Fruit fly (Drosophila melanogaster) whole organism, pupa: ENCODE measurements around the gene Tim23.

Experiments
- CG12605 ChIP-seq: fragments of 200-800 bp; sonication (Bioruptor generic); IDR thresholded peaks from 2 replicates; pipeline ENCODE4 v1.3.6; 2022; ENCODE audit warnings: missing biosample characterization, missing genetic modification characterization
- CG13204 ChIP-seq: fragments of 200-800 bp; sonication (Bioruptor generic); optimal IDR thresholded peaks from 2 replicates; lab custom pipeline; 2018; ENCODE audit warnings: missing biosample characterization, mild to moderate bottlenecking, missing genetic modification characterization, moderate library complexity
- CG32121 ChIP-seq: fragments of 200-800 bp; sonication (Bioruptor generic); IDR thresholded peaks from 2 replicates; pipeline ENCODE4 v1.3.6; 2022; ENCODE audit warnings: missing biosample characterization, missing genetic modification characterization
- CG34367 ChIP-seq: fragments of 200-800 bp; sonication (Bioruptor generic); optimal IDR thresholded peaks from 2 replicates; lab custom pipeline; 2018; ENCODE audit warnings: missing biosample characterization, mild to moderate bottlenecking, missing genetic modification characterization
- CG4496 ChIP-seq: fragments of 200-800 bp; sonication (Bioruptor generic); IDR thresholded peaks from 3 replicates; pipeline ENCODE4 v1.3.6; 2022; ENCODE audit warnings: missing biosample characterization, missing genetic modification characterization
- CG8301 ChIP-seq: fragments of 200-800 bp; sonication (Bioruptor generic); optimal IDR thresholded peaks from 2 replicates; lab custom pipeline; 2018; ENCODE audit warnings: missing biosample characterization, mild to moderate bottlenecking, missing genetic modification characterization
- Ets98B ChIP-seq: fragments of 200-800 bp; sonication (Bioruptor generic); IDR thresholded peaks from 2 replicates; pipeline ENCODE4 v1.3.6; 2022; ENCODE audit warnings: missing biosample characterization, missing genetic modification characterization
- Snoo ChIP-seq: fragments of 200-800 bp; sonication (Bioruptor generic); optimal IDR thresholded peaks from 3 replicates; lab custom pipeline; 2017; ENCODE audit warnings: missing biosample characterization, mild to moderate bottlenecking, missing genetic modification characterization, inconsistent platforms
- fd96Ca ChIP-seq: fragments of 200-800 bp; sonication (Bioruptor generic); IDR thresholded peaks from 3 replicates; pipeline ENCODE4 v1.3.6; 2022; ENCODE audit warnings: missing biosample characterization, missing genetic modification characterization

DNA sequence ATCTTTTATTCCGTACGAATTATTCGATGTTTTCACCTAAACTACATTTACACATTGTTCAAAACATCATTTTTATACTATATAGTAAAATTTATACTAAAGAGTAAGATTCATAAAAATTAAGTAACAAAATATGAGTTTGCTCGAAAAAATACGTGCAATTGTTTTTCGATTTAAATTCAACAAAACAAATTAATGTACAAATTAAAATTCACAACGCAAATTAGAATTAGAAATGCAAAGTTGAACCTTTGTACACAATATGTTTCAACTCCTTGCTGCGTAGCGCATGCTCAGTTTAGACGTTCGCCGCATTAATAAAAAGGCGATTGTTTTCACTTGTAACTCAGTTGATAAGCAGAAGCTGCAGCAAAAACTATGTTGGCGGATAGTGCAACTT lies 2.0 kb downstream of the Tim23 start, which contains the start of gene Gpb5:
- TF ChIP-seq Snoo (tag; lab: Kevin White, UChicago) (no peak), CG32121 (GFP tag; lab: Robert Waterston, UW) (no peak), Ets98B (GFP tag; lab: Robert Waterston, UW) (no peak), CG34367 (no peak), fd96Ca (no peak), CG13204 (no peak), CG4496 (GFP tag; lab: Robert Waterston, UW) (no peak), CG8301 (tag; lab: Kevin White, UChicago) (no peak), CG12605 (GFP tag; lab: Robert Waterston, UW) (no peak)
